Worm (Caenorhabditis elegans) whole organism, L3 larva: ENCODE measurements around the gene R12B2.7.

Experiments
- R02D3.7 ChIP-seq: fragments of 150-350 bp; optimal IDR thresholded peaks from 2 replicates; lab custom pipeline; 2014; ENCODE audit warnings: missing biosample characterization, missing genetic modification characterization
- ZK546.5 ChIP-seq: sonication (generic microtip); optimal IDR thresholded peaks from 2 replicates; lab custom pipeline; 2017; ENCODE audit warnings: missing biosample characterization, missing genetic modification characterization
- aly-2 ChIP-seq: fragments of 150-350 bp; optimal IDR thresholded peaks from 2 replicates; lab custom pipeline; 2014; ENCODE audit warnings: missing biosample characterization, missing genetic modification characterization
- ama-1 ChIP-seq: fragments of 150-350 bp; optimal IDR thresholded peaks from 2 replicates; lab custom pipeline; 2018
- ceh-16 ChIP-seq: sonication (generic microtip); optimal IDR thresholded peaks from 2 replicates; lab custom pipeline; 2017; ENCODE audit warnings: missing biosample characterization, missing genetic modification characterization
- ceh-28 ChIP-seq: fragments of 150-350 bp; optimal IDR thresholded peaks from 2 replicates; lab custom pipeline; 2014; ENCODE audit warnings: missing biosample characterization, missing genetic modification reagents, missing genetic modification characterization
- ceh-82 ChIP-seq: fragments of 150-350 bp; optimal IDR thresholded peaks from 2 replicates; lab custom pipeline; 2014; ENCODE audit warnings: missing biosample characterization, missing genetic modification characterization
- ceh-9 ChIP-seq: sonication (generic microtip); optimal IDR thresholded peaks from 2 replicates; lab custom pipeline; 2018; ENCODE audit warnings: missing biosample characterization, missing genetic modification characterization
- daf-12 ChIP-seq: fragments of 150-350 bp; optimal IDR thresholded peaks from 2 replicates; lab custom pipeline; 2014; ENCODE audit warnings: missing biosample characterization, missing genetic modification reagents, missing genetic modification characterization
- egl-27 ChIP-seq: sonication (generic microtip); optimal IDR thresholded peaks from 4 replicates; lab custom pipeline; 2017; ENCODE audit warnings: missing biosample characterization, missing genetic modification reagents, missing genetic modification characterization
- egl-5 ChIP-seq: fragments of 150-350 bp; optimal IDR thresholded peaks from 2 replicates; lab custom pipeline; 2017; ENCODE audit warnings: missing biosample characterization, missing genetic modification reagents, missing genetic modification characterization, inconsistent platforms
- elt-1 ChIP-seq: fragments of 150-350 bp; optimal IDR thresholded peaks from 2 replicates; lab custom pipeline; 2014; ENCODE audit warnings: missing biosample characterization, missing genetic modification characterization
- elt-2 ChIP-seq: sonication (generic microtip); optimal IDR thresholded peaks from 2 replicates; lab custom pipeline; 2016; ENCODE audit warnings: missing genetic modification reagents, mild to moderate bottlenecking, missing genetic modification characterization, missing compliant biosample characterization
- elt-3 ChIP-seq, 3 experiments: fragments of 150-350 bp in 1 of 3; sonication (generic microtip) in 2 of 3; optimal IDR thresholded peaks; 2 replicates in 2 of 3; 4 replicates in 1 of 3; lab custom pipeline; 2014 to 2017; ENCODE audit warnings: missing biosample characterization in 3 of 3, missing genetic modification characterization in 3 of 3
- eor-1 ChIP-seq, 2 experiments: fragments of 150-350 bp; optimal IDR thresholded peaks; 2 replicates each; lab custom pipeline; 2014 to 2018; ENCODE audit warnings: missing biosample characterization in 2 of 2, missing genetic modification characterization in 2 of 2
- fkh-10 ChIP-seq: sonication (generic microtip); optimal IDR thresholded peaks from 2 replicates; lab custom pipeline; 2017; ENCODE audit warnings: missing biosample characterization, missing genetic modification reagents, missing genetic modification characterization
- fkh-2 ChIP-seq: fragments of 150-350 bp; optimal IDR thresholded peaks from 2 replicates; lab custom pipeline; 2014; ENCODE audit warnings: missing biosample characterization, missing genetic modification reagents, missing genetic modification characterization
- fos-1 ChIP-seq: fragments of 150-350 bp; optimal IDR thresholded peaks from 2 replicates; lab custom pipeline; 2014; ENCODE audit warnings: missing biosample characterization, missing genetic modification characterization
- hmg-11 ChIP-seq: sonication (generic microtip); optimal IDR thresholded peaks from 2 replicates; lab custom pipeline; 2016; ENCODE audit warnings: missing genetic modification characterization, missing compliant biosample characterization
- jun-1 ChIP-seq: fragments of 150-350 bp; optimal IDR thresholded peaks from 2 replicates; lab custom pipeline; 2014; ENCODE audit warnings: missing biosample characterization, missing genetic modification reagents, missing genetic modification characterization
- lin-15B ChIP-seq: fragments of 150-350 bp; optimal IDR thresholded peaks from 2 replicates; lab custom pipeline; 2014; ENCODE audit warnings: missing biosample characterization, missing genetic modification characterization
- lin-39 ChIP-seq: fragments of 150-350 bp; optimal IDR thresholded peaks from 2 replicates; lab custom pipeline; 2018; ENCODE audit warnings: missing biosample characterization, missing genetic modification reagents, missing genetic modification characterization
- lsy-12 ChIP-seq: sonication (generic microtip); optimal IDR thresholded peaks from 2 replicates; lab custom pipeline; 2016; ENCODE audit warnings: mild to moderate bottlenecking, missing genetic modification characterization, missing compliant biosample characterization
- mdl-1 ChIP-seq: fragments of 150-350 bp; optimal IDR thresholded peaks from 2 replicates; lab custom pipeline; 2014; ENCODE audit warnings: missing biosample characterization, missing genetic modification characterization
- mml-1 ChIP-seq: fragments of 150-350 bp; sonication (generic microtip); optimal IDR thresholded peaks from 3 replicates; lab custom pipeline; 2014; ENCODE audit warnings: missing biosample characterization, missing genetic modification characterization
- nfya-1 ChIP-seq: sonication (generic microtip); optimal IDR thresholded peaks from 2 replicates; lab custom pipeline; 2017; ENCODE audit warnings: missing genetic modification characterization, mild to moderate bottlenecking, missing compliant biosample characterization, antibody characterized with exemption, moderate library complexity; ENCODE audit not compliant: insufficient read depth
- nhr-11 ChIP-seq: fragments of 150-350 bp; optimal IDR thresholded peaks from 2 replicates; lab custom pipeline; 2014; ENCODE audit warnings: missing biosample characterization, missing genetic modification characterization
- nhr-12 ChIP-seq: fragments of 150-350 bp; optimal IDR thresholded peaks from 2 replicates; lab custom pipeline; 2014; ENCODE audit warnings: missing biosample characterization, missing genetic modification characterization
- nhr-23 ChIP-seq: fragments of 150-350 bp; optimal IDR thresholded peaks from 2 replicates; lab custom pipeline; 2014; ENCODE audit warnings: missing biosample characterization, missing genetic modification reagents, missing genetic modification characterization
- nhr-237 ChIP-seq: fragments of 150-350 bp; optimal IDR thresholded peaks from 2 replicates; lab custom pipeline; 2014; ENCODE audit warnings: missing biosample characterization, missing genetic modification characterization
- nhr-25 ChIP-seq: sonication (generic microtip); optimal IDR thresholded peaks from 2 replicates; lab custom pipeline; 2017; ENCODE audit warnings: missing biosample characterization, missing genetic modification characterization
- nhr-28 ChIP-seq: fragments of 150-350 bp; optimal IDR thresholded peaks from 2 replicates; lab custom pipeline; 2014; ENCODE audit warnings: missing biosample characterization, missing genetic modification characterization
- nhr-43 ChIP-seq: sonication (generic microtip); optimal IDR thresholded peaks from 2 replicates; lab custom pipeline; 2016; ENCODE audit warnings: mild to moderate bottlenecking, missing genetic modification characterization, missing compliant biosample characterization; ENCODE audit not compliant: poor library complexity, severe bottlenecking
- nhr-67 ChIP-seq: fragments of 150-350 bp; optimal IDR thresholded peaks from 2 replicates; lab custom pipeline; 2014; ENCODE audit warnings: missing biosample characterization, missing genetic modification characterization
- nhr-76 ChIP-seq: fragments of 150-350 bp; sonication (generic microtip); optimal IDR thresholded peaks from 5 replicates; lab custom pipeline; 2014; ENCODE audit warnings: missing biosample characterization, missing genetic modification characterization
- nhr-77 ChIP-seq: fragments of 150-350 bp; optimal IDR thresholded peaks from 2 replicates; lab custom pipeline; 2014; ENCODE audit warnings: missing biosample characterization, missing genetic modification characterization
- pha-4 ChIP-seq: fragments of 150-350 bp; optimal IDR thresholded peaks from 2 replicates; lab custom pipeline; 2014; ENCODE audit warnings: missing biosample characterization, missing genetic modification reagents, missing genetic modification characterization
- pqm-1 ChIP-seq: fragments of 150-350 bp; optimal IDR thresholded peaks from 2 replicates; lab custom pipeline; 2017; ENCODE audit warnings: missing biosample characterization, missing genetic modification characterization, inconsistent platforms
- sea-2 ChIP-seq: fragments of 150-350 bp; sonication (generic microtip); optimal IDR thresholded peaks from 4 replicates; lab custom pipeline; 2014; ENCODE audit warnings: missing biosample characterization, missing genetic modification reagents, missing genetic modification characterization
- skn-1 ChIP-seq: fragments of 150-350 bp; optimal IDR thresholded peaks from 2 replicates; lab custom pipeline; 2014; ENCODE audit warnings: missing biosample characterization, missing genetic modification characterization
- snpc-4 ChIP-seq: fragments of 150-350 bp; optimal IDR thresholded peaks from 2 replicates; lab custom pipeline; 2014; ENCODE audit warnings: missing biosample characterization, missing genetic modification characterization
- tbx-2 ChIP-seq: sonication (generic microtip); optimal IDR thresholded peaks from 2 replicates; lab custom pipeline; 2016; ENCODE audit warnings: mild to moderate bottlenecking, missing genetic modification characterization, missing compliant biosample characterization
- unc-39 ChIP-seq: sonication (generic microtip); optimal IDR thresholded peaks from 4 replicates; lab custom pipeline; 2017; ENCODE audit warnings: missing biosample characterization, missing genetic modification characterization
- unc-62 ChIP-seq: fragments of 150-350 bp; sonication (generic microtip); optimal IDR thresholded peaks from 4 replicates; lab custom pipeline; 2014; ENCODE audit warnings: missing biosample characterization, missing genetic modification reagents, missing genetic modification characterization
- zag-1 ChIP-seq: fragments of 150-350 bp; optimal IDR thresholded peaks from 2 replicates; lab custom pipeline; 2014; ENCODE audit warnings: missing biosample characterization, missing genetic modification characterization
- ztf-11 ChIP-seq: fragments of 150-350 bp; optimal IDR thresholded peaks from 2 replicates; lab custom pipeline; 2014; ENCODE audit warnings: missing biosample characterization, missing genetic modification characterization
- ztf-4 ChIP-seq: fragments of 150-350 bp; optimal IDR thresholded peaks from 2 replicates; lab custom pipeline; 2014; ENCODE audit warnings: missing biosample characterization, missing genetic modification characterization

Gene R12B2.7

DNA sequence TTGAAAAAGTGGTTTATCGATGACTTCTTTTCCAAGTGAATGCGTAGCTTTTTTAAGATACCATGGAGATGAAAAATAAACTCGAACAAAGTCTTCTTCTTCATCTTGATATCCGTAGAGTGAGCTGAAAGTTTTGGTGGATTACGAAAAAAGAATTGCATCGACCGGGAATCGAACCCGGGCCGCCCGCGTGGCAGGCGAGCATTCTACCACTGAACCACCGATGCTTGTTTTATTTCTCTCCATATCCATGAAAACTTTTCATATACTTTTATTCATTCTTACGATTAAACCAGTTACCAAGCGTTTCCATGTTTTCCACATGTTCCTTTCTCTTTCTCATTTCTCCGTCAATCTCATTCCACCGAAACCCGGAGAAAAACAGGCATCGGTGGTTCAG, 32.8 kb upstream of the R12B2.7 start:
- no peak for TF ChIP-seq ztf-4 (tag; lab: Kevin White, UChicago)
- no peak for TF ChIP-seq unc-62 (GFP tag; lab: Kevin White, UChicago)
- no peak for TF ChIP-seq pha-4
- TF ChIP-seq mml-1 (tag; lab: Kevin White, UChicago): no peak
- no peak for TF ChIP-seq lin-39
- TF ChIP-seq mdl-1 (tag; lab: Kevin White, UChicago): no peak
- TF ChIP-seq ceh-16: no peak
- TF ChIP-seq aly-2: no peak
- TF ChIP-seq, all 47 proteins: peak for 0

ce11 chrIII:5785273-5785929, 29.4 kb upstream of the R12B2.7 start, which contains the start of gene Y37B11A.3:
Gene Y37B11A.3, minus strand, starts transcription at chrIII:5785323.
- TF ChIP-seq ceh-9 (tag; lab: Kevin White, UChicago): no peak
- no peak for TF ChIP-seq fkh-2 (tag; lab: Kevin White, UChicago)
- no peak for TF ChIP-seq nhr-12
- TF ChIP-seq elt-2: peak; percentile 37
- TF ChIP-seq skn-1 (tag; lab: Kevin White, UChicago): no peak
- peak; percentile 58 for TF ChIP-seq tbx-2 (tag; lab: Kevin White, UChicago)
- TF ChIP-seq R02D3.7 (tag; lab: Kevin White, UChicago): peak; percentile 73
- peak; percentile 77 for TF ChIP-seq hmg-11
- no peak for TF ChIP-seq ZK546.5 (tag; lab: Kevin White, UChicago)
- TF ChIP-seq ztf-11: no peak
- TF ChIP-seq mml-1 (tag; lab: Kevin White, UChicago): no peak
- peak; percentile 87 for TF ChIP-seq lin-39
- TF ChIP-seq aly-2: no peak
- peak; percentile 85 for TF ChIP-seq nhr-25
- TF ChIP-seq nhr-43 (tag; lab: Kevin White, UChicago): peak; percentile 74
- TF ChIP-seq ama-1: no peak
- TF ChIP-seq nhr-23 (tag; lab: Kevin White, UChicago): peak; percentile 80
- no peak for TF ChIP-seq eor-1 (tag; optimal IDR thresholded peaks at IDR 0.05; lab: Kevin White, UChicago)
- no peak for TF ChIP-seq daf-12 (tag; lab: Kevin White, UChicago)
- TF ChIP-seq snpc-4 (tag; lab: Kevin White, UChicago): peak; percentile 58
- TF ChIP-seq ceh-16: no peak
- TF ChIP-seq unc-39 (tag; lab: Kevin White, UChicago): no peak
- no peak for TF ChIP-seq pha-4
- TF ChIP-seq egl-27 (tag; lab: Kevin White, UChicago): no peak
- TF ChIP-seq fos-1: no peak
- TF ChIP-seq sea-2 (GFP tag; lab: Kevin White, UChicago): no peak
- no peak for TF ChIP-seq ceh-82
- TF ChIP-seq unc-62 (GFP tag; lab: Kevin White, UChicago): no peak
- TF ChIP-seq pqm-1 (tag; lab: Kevin White, UChicago): no peak
- peak; percentile 31 for TF ChIP-seq egl-5
- no peak for TF ChIP-seq fkh-10 (GFP tag; lab: Kevin White, UChicago)
- TF ChIP-seq nhr-77 (tag; lab: Kevin White, UChicago): no peak
- TF ChIP-seq nfya-1 (tag; lab: Kevin White, UChicago): peak; percentile 82
- peak; percentile 35 for TF ChIP-seq ceh-28 (tag; lab: Kevin White, UChicago)
- no peak for TF ChIP-seq elt-1 (tag; lab: Kevin White, UChicago)
- no peak for TF ChIP-seq ztf-4 (tag; lab: Kevin White, UChicago)
- no peak for TF ChIP-seq mdl-1 (tag; lab: Kevin White, UChicago)
- peak; percentile 60 for TF ChIP-seq lsy-12 (tag; lab: Kevin White, UChicago)
- TF ChIP-seq lin-15B (tag; lab: Kevin White, UChicago): peak; percentile 82
- TF ChIP-seq jun-1: no peak
- no peak for TF ChIP-seq elt-3 (tag; optimal IDR thresholded peaks at IDR 0.05; lab: Kevin White, UChicago)
- peak; percentile 11 for TF ChIP-seq nhr-11
- TF ChIP-seq nhr-76 (tag; lab: Kevin White, UChicago): no peak
- no peak for TF ChIP-seq nhr-237 (tag; lab: Kevin White, UChicago)
- TF ChIP-seq zag-1 (tag; lab: Kevin White, UChicago): no peak
- TF ChIP-seq nhr-28 (tag; lab: Kevin White, UChicago): no peak
- no peak for TF ChIP-seq nhr-67 (tag; lab: Kevin White, UChicago)
